Worm (Caenorhabditis elegans) whole organism, midembryonic: ENCODE data around the gene C33A12.3.

Experiments
- T22C8.4 ChIP-seq: fragments of 200-800 bp; sonication (Bioruptor generic); IDR thresholded peaks from 2 replicates; pipeline ENCODE4 v1.3.6; 2022; ENCODE audit warnings: missing genetic modification characterization, missing compliant biosample characterization
- cog-1 ChIP-seq: sonication (generic microtip); optimal IDR thresholded peaks from 2 replicates; lab custom pipeline; 2016; ENCODE audit warnings: missing genetic modification characterization, missing compliant biosample characterization
- flt-1 ChIP-seq: fragments of 200-800 bp; sonication (Bioruptor generic); IDR thresholded peaks from 2 replicates; pipeline ENCODE4 v1.3.6; 2022; ENCODE audit warnings: missing genetic modification characterization, missing compliant biosample characterization
- klf-2 ChIP-seq: fragments of 200-800 bp; sonication (Bioruptor generic); conservative IDR thresholded peaks from 2 replicates; pipeline ENCODE4 v1.3.6; 2022; ENCODE audit warnings: missing genetic modification reagents, missing genetic modification characterization, missing compliant biosample characterization
- med-1 ChIP-seq: sonication (generic microtip); optimal IDR thresholded peaks from 2 replicates; lab custom pipeline; 2017; ENCODE audit warnings: missing genetic modification characterization, mild to moderate bottlenecking, missing compliant biosample characterization, antibody characterized with exemption, missing genetic modification reagents; ENCODE audit not compliant: insufficient read depth
- ref-1 ChIP-seq: fragments of 200-800 bp; sonication (Bioruptor generic); conservative IDR thresholded peaks from 2 replicates; pipeline ENCODE4 v1.3.6; 2022; ENCODE audit warnings: missing genetic modification reagents, missing genetic modification characterization, missing compliant biosample characterization
- tab-1 ChIP-seq: fragments of 200-800 bp; sonication (Bioruptor generic); IDR thresholded peaks from 2 replicates; pipeline ENCODE4 v1.3.6; 2022; ENCODE audit warnings: missing genetic modification characterization, missing compliant biosample characterization
- ztf-23 ChIP-seq: fragments of 200-800 bp; sonication (Bioruptor generic); IDR thresholded peaks from 2 replicates; pipeline ENCODE4 v1.3.6; 2022; ENCODE audit warnings: missing genetic modification reagents, missing genetic modification characterization, missing compliant biosample characterization
- ztf-29 ChIP-seq: fragments of 200-800 bp; sonication (Bioruptor generic); IDR thresholded peaks from 2 replicates; pipeline ENCODE4 v1.3.6; 2022; ENCODE audit warnings: missing genetic modification reagents, missing genetic modification characterization, missing compliant biosample characterization

C33A12.3 gene

DNA sequence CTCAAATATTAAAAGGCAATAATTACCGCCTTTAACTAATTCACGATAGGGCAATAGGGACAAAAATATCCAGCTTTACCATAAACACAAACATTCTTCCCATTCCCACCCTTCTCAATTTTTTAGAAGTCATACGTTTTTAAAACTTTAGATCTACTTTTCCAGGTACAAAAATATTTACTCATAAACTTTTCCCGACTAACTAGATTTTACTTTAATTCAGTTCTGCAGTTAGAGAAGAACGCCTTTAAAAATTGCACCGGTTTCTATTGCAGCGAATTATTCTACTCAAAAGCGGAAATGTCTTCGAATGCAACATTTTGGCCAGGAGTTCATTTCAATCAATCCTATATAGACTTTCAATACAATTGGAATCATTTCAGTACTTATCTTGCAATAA, 16.5 kb downstream of the C33A12.3 start, which contains the start of gene sru-3:
sru-3 (plus strand) TSS at position 301 of the 400 bp plus-strand sequence.
- TF ChIP-seq ztf-23 (GFP tag; lab: Robert Waterston, UW) (no peak), med-1 (GFP tag; lab: Kevin White, UChicago) (no peak), cog-1 (no peak), ztf-29 (GFP tag; lab: Robert Waterston, UW) (no peak), klf-2 (no peak), flt-1 (no peak), T22C8.4 (GFP tag; lab: Robert Waterston, UW) (no peak), ref-1 (GFP tag; lab: Robert Waterston, UW) (no peak), tab-1 (no peak)

DNA sequence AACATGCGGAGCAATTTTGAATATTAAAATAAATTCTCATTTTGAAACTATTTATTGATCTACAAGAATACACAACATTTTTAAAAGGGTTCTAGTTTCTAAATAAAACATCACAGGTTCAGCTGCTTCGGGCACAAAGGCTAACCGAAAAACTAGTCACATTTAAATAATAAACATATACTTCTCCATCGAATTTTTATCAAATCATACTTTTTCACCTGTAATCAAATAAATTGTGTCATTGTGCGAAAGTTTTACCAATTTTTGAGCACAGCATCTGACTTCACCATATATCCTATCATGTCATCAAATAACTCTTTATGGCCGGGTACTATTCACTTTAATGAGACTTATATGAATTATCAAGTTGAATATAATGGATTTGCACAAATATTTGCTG, 22.5 kb downstream of the C33A12.3 start, which contains the start of gene sru-6:
sru-6 (plus strand) TSS at position 301 of the 400 bp plus-strand sequence.
- no peak for TF ChIP-seq flt-1
- TF ChIP-seq ztf-23 (GFP tag; lab: Robert Waterston, UW): no peak
- TF ChIP-seq ref-1 (GFP tag; lab: Robert Waterston, UW): no peak
- TF ChIP-seq med-1 (GFP tag; lab: Kevin White, UChicago): no peak

DNA sequence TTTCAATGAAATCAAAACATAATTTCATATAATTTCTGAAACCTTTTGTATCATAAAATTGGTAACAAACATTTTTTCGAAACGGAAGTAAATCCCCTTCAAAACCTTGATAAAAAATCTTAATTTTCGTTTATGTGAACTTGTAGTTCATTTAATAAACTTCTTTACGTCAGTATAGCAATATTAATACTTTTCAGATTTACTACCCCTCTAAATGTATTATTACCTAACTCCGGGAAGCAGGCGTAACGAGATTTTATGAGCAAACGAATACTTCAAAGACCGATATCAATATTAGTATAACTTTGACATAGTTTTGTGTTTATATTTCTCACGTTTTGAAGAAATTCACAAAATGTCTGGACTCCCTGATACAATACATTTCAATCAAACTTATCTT, 24.5 kb downstream of the C33A12.3 start, which contains the start of gene sru-1:
sru-1 (plus strand) TSS at position 301 of the 400 bp plus-strand sequence.
- TF ChIP-seq ref-1 (GFP tag; lab: Robert Waterston, UW): no peak
- TF ChIP-seq flt-1: no peak
- TF ChIP-seq klf-2: no peak
- no peak for TF ChIP-seq ztf-23 (GFP tag; lab: Robert Waterston, UW)
- TF ChIP-seq tab-1: no peak
- no peak for TF ChIP-seq cog-1
- TF ChIP-seq med-1 (GFP tag; lab: Kevin White, UChicago): no peak

DNA sequence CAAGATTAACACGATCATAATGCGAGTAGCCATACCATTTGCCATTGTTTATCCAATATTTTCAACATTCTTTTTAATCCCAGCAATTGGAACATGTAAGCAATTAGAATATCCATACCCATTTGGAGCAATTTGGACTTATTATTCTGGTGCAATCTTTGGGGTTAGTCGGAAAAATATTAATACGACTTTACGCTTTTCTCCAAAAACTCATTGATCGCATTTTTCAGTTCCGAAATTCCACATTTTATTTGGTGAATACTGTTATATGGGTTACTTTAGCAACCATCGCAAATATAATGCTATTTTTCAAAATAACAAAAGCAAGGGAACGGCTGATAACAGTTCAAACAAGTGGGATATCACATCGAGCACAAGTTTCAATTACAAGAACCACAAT, 26.0 kb downstream of the C33A12.3 start:
- TF ChIP-seq ztf-29 (GFP tag; lab: Robert Waterston, UW) (no peak), klf-2 (no peak), tab-1 (no peak), flt-1 (no peak), ztf-23 (GFP tag; lab: Robert Waterston, UW) (no peak), T22C8.4 (GFP tag; lab: Robert Waterston, UW) (no peak), ref-1 (GFP tag; lab: Robert Waterston, UW) (no peak), med-1 (GFP tag; lab: Kevin White, UChicago) (no peak), cog-1 (no peak)

DNA sequence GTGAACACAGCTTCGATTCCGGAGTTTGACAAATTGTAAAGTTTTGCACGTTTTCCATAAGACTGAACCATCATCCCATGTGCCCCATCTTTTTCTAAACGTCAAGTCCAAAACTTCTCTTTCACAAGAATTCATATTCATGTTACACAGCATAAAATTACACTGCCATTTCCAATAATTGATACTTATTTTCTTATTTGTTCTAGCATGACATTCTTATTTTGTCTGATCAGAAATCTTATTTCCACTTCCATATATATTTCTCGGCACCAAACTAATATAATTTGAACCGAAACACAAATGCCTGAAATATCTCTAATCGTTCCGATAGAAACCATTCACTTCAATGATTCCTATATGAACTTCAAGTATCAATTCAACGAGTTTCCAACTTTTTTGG, 26.8 kb downstream of the C33A12.3 start, which contains the start of gene sru-2:
sru-2 (plus strand) TSS at position 301 of the 400 bp plus-strand sequence.
- TF ChIP-seq ztf-29 (GFP tag; lab: Robert Waterston, UW) (no peak), tab-1 (no peak), T22C8.4 (GFP tag; lab: Robert Waterston, UW) (no peak), ref-1 (GFP tag; lab: Robert Waterston, UW) (no peak), med-1 (GFP tag; lab: Kevin White, UChicago) (no peak), klf-2 (no peak), flt-1 (no peak), cog-1 (no peak)

DNA sequence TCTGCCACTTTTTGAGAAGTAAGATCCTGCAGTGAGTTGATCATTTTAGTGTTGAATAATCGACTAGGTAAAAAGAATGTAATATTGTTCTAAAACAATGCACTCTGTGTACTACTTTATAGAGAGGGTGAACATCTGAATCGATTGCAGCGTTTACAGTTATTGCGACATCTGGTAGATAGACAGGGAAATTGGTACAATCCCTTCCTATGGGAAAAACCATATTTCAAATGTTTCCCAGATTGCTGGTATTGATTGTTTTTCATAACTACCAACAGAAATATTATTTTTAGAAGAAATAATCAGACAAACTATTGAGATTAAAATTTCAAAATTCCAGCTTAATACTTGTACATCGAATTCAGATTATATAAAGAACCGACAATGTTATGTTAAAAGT, 27.8 kb downstream of the C33A12.3 start, which contains the start of gene gadr-2:
gadr-2 (minus strand) TSS at position 101 of the 400 bp plus-strand sequence.
- TF ChIP-seq tab-1 (no peak), ztf-29 (GFP tag; lab: Robert Waterston, UW) (no peak), cog-1 (no peak), ref-1 (GFP tag; lab: Robert Waterston, UW) (no peak), T22C8.4 (GFP tag; lab: Robert Waterston, UW) (no peak), med-1 (GFP tag; lab: Kevin White, UChicago) (no peak)

DNA sequence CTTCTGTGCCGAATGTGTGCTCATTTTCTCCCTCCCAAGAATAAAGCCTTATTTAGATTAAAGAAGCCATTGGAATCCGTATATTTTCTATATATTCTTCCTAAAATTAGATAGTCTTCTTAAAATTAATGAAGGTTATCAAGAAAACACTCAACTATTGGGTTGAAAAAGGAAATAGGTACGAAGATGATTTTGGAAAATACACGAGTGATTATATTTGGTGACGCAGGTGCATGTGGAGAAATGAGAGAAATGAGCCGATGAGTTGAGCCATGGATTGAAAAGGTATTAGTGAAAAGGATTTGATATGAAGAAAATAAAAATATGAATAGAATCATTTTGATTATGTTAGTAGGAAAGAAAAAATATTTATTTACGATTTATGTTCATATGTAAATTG, 31.9 kb downstream of the C33A12.3 start, which contains the start of gene cng-3:
cng-3 (minus strand) TSS at position 102 of the 400 bp plus-strand sequence.
- TF ChIP-seq tab-1 (no peak), flt-1 (no peak)

DNA sequence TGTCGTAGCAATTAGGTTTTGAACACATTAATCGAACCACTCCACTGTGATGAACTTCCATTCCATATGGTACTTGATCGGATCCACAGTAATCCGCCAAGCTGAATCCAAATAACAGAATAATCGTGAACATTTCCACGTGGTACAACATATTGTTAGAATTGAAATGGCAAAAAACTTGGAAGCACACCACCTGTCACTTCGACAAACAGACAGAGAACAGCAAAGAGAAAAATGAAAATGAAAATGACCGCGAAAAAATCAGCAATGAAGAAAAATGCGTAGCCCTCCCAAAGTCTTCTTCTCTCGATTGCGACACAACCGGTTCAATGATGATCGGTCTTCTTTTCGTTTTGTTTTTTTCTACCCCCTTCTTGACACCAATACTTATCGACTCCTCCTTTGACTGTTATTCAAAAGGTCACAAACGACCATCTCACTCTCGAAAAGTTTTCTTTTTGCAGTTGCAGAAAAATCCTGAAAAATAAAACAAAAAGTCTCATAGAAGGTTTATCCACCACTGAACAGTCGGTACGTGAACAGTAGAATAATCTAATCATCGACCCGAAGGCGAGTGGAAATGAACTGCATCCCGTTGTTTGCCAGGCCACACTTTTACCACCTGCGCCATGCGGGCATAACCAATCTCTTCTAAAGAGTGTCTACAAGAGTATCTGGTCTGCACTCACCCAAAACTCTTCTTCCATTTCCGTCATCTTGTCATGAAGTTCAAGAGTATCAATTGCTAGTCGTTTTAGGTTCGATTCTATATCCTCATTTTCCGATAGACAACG, 35.5 kb downstream of the C33A12.3 start, which contains the start of gene wrt-3:
wrt-3 (minus strand) TSS at position 322 of the 794 bp plus-strand sequence.
- peak; percentile 89 for TF ChIP-seq med-1 (GFP tag; lab: Kevin White, UChicago)
- TF ChIP-seq ref-1 (GFP tag; lab: Robert Waterston, UW): peak; percentile 95
- no peak; the same call in 1 of the 2 replicates for TF ChIP-seq ztf-29 (GFP tag; lab: Robert Waterston, UW)
- peak; percentile 96 for TF ChIP-seq ztf-23 (GFP tag; lab: Robert Waterston, UW)
- peak; percentile 99 for TF ChIP-seq flt-1
- peak; percentile 95 for TF ChIP-seq T22C8.4 (GFP tag; lab: Robert Waterston, UW)
- peak; percentile 58 for TF ChIP-seq cog-1
- peak; percentile 98 for TF ChIP-seq tab-1
- no peak; the same call in 1 of the 2 replicates for TF ChIP-seq klf-2

DNA sequence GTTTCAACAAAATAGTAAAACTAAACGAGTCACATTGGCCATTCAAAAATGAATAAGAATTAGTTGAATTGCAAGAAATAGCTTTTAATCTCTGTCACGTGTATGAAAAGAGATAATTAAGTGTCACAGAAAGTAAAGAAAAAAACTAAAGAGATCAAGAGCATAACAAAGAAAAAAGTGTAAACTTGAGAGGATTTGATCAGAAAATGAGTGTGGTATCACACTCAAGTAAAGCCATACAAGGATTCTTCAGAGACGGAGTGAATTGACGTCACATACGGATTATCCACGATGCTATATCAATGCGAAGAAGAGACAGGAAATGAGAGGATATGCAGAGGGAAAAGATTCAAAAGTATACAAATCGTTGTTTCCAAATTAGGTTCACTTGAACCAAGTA, 43.5 kb downstream of the C33A12.3 start:
- TF ChIP-seq klf-2: no peak
- TF ChIP-seq flt-1: no peak
- TF ChIP-seq ztf-29 (GFP tag; lab: Robert Waterston, UW): no peak
- TF ChIP-seq cog-1: no peak
- TF ChIP-seq ref-1 (GFP tag; lab: Robert Waterston, UW): no peak

DNA sequence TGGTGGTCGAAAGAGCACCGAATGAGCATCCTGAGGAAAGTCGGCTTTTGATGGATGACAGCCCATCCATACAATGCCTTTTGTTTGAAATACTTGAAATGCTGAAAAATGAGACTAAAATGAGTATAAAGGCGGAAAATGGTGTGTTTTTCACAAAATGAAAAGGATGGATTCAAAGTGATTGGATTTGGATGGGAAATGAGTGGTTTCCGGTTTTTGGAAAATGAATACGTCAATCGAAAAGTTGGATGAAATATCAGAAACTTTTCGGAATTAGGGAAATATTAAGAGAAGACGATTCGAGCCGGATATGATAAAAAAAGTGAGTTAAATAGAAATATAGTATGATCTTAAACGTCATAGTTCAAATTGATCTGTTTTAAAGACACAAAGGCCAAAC, 45.4 kb downstream of the C33A12.3 start, which contains the start of gene F38E11.6:
F38E11.6 (minus strand) TSS at position 101 of the 400 bp plus-strand sequence.
- TF ChIP-seq ztf-29 (GFP tag; lab: Robert Waterston, UW): no peak
- no peak for TF ChIP-seq klf-2
- no peak for TF ChIP-seq cog-1
- TF ChIP-seq flt-1: no peak
- TF ChIP-seq ref-1 (GFP tag; lab: Robert Waterston, UW): no peak
- TF ChIP-seq ztf-23 (GFP tag; lab: Robert Waterston, UW): no peak
- no peak for TF ChIP-seq T22C8.4 (GFP tag; lab: Robert Waterston, UW)
- no peak for TF ChIP-seq tab-1
- TF ChIP-seq med-1 (GFP tag; lab: Kevin White, UChicago): no peak
